Fruit fly (Drosophila melanogaster): ENCODE measurements around the gene chinmo.

chinmo gene

dm6 chr2L:1723135-1723936, 72.3 kb downstream of the chinmo start (continued):
- TF ChIP-seq Antp (GFP tag; optimal IDR thresholded peaks at IDR 0.05), result no peak
- TF ChIP-seq CG2120 (GFP tag; optimal IDR thresholded peaks at IDR 0.05), result peak; percentile 20
- TF ChIP-seq CG2875 (GFP tag; optimal IDR thresholded peaks at IDR 0.05), result peak; percentile 10
- TF ChIP-seq dmrt11E (tag; optimal IDR thresholded peaks at IDR 0.05), result no peak
- TF ChIP-seq CG14860 (GFP tag; IDR thresholded peaks at IDR 0.05; ENCODE audit: partially characterized antibody), result no peak

- TF ChIP-seq CG33213 (GFP tag; optimal IDR thresholded peaks at IDR 0.05) (peak; percentile 80), Oli (tag; optimal IDR thresholded peaks at IDR 0.05) (no peak), Six4 (GFP tag; optimal IDR thresholded peaks at IDR 0.05) (no peak), Usf (GFP tag; optimal IDR thresholded peaks at IDR 0.05) (no peak), yki (optimal IDR thresholded peaks at IDR 0.05) (no peak), CG3281 (GFP tag; optimal IDR thresholded peaks at IDR 0.05) (peak; percentile 17), HLHmδ (GFP tag; optimal IDR thresholded peaks at IDR 0.05) (peak; percentile 8), ken (GFP tag; IDR thresholded peaks at IDR 0.05) (no peak), CG12104 (GFP tag; optimal IDR thresholded peaks at IDR 0.05) (no peak), ap (GFP tag; IDR thresholded peaks at IDR 0.05) (no peak), Tbp (GFP tag; optimal IDR thresholded peaks at IDR 0.05) (no peak), oc (tag; optimal IDR thresholded peaks at IDR 0.05) (no peak), dm (GFP tag; optimal IDR thresholded peaks at IDR 0.05) (no peak), CG4360 (GFP tag; IDR thresholded peaks at IDR 0.05) (peak; percentile 22; the same call in 1 of the 2 replicates), pfk (GFP tag; optimal IDR thresholded peaks at IDR 0.05) (no peak), Meics (GFP tag; optimal IDR thresholded peaks at IDR 0.05) (peak; percentile 13), CG14667 (GFP tag; IDR thresholded peaks at IDR 0.05) (no peak), CG16813 (GFP tag; IDR thresholded peaks at IDR 0.05; ENCODE audit: partially characterized antibody) (no peak), CG14965 (GFP tag; optimal IDR thresholded peaks at IDR 0.05; ENCODE audit: borderline replicate concordance) (no peak), unc-4 (GFP tag; IDR thresholded peaks at IDR 0.05; ENCODE audit: partially characterized antibody) (peak; percentile 50), seq (GFP tag; IDR thresholded peaks at IDR 0.05) (peak; percentile 7; the same call in 1 of the 2 replicates), Nf-YA (GFP tag; IDR thresholded peaks at IDR 0.05) (no peak), Kr (GFP tag; optimal IDR thresholded peaks at IDR 0.05) (no peak), tio (GFP tag; optimal IDR thresholded peaks at IDR 0.05) (no peak), NfI (GFP tag; optimal IDR thresholded peaks at IDR 0.05) (no peak), CG14710 (tag; optimal IDR thresholded peaks at IDR 0.05) (peak; percentile 45), CG13424 (tag; optimal IDR thresholded peaks at IDR 0.05) (peak; percentile 23), CG15601 (tag; optimal IDR thresholded peaks at IDR 0.05) (peak; percentile 98), B-H2 (GFP tag; optimal IDR thresholded peaks at IDR 0.05) (peak; percentile 15), CG7271 (tag; optimal IDR thresholded peaks at IDR 0.05) (no peak), cg (GFP tag; optimal IDR thresholded peaks at IDR 0.05) (no peak), CG33557 (GFP tag; optimal IDR thresholded peaks at IDR 0.05) (no peak), CG42726 (GFP tag; IDR thresholded peaks at IDR 0.05; ENCODE audit: partially characterized antibody) (peak; percentile 34; the same call in 1 of the 2 replicates), Deaf1 (tag; optimal IDR thresholded peaks at IDR 0.05) (peak; percentile 13), CG12659 (GFP tag; optimal IDR thresholded peaks at IDR 0.05) (peak; percentile 72), onecut (GFP tag; IDR thresholded peaks at IDR 0.05) (peak; percentile 20; the same call in 1 of the 2 replicates), gfzf (GFP tag; optimal IDR thresholded peaks at IDR 0.05) (peak; percentile 100), CG9797 (GFP tag; optimal IDR thresholded peaks at IDR 0.05) (peak; percentile 93), CG2202 (tag; optimal IDR thresholded peaks at IDR 0.05) (no peak), Poxn (GFP tag; IDR thresholded peaks at IDR 0.05) (no peak), ac (GFP tag; optimal IDR thresholded peaks at IDR 0.05) (no peak)
These were observed 73.0 kb downstream of the chinmo start, which contains the start of gene Rim2 for dm6 chr2L:1723937-1724591. Gene Rim2 (minus strand): TSS chr2L:1724388.
